Worm (Caenorhabditis elegans) whole organism, L1 larva: ENCODE results near the gene nhr-190.

Experiments used
- elt-3 ChIP-seq, 6 experiments: fragments of 150-350 bp in 1 of 6; sonication (generic microtip); optimal IDR thresholded peaks; 2 replicates each; lab custom pipeline; 2017 to 2018; ENCODE audit warnings: missing biosample characterization in 6 of 6, missing genetic modification characterization in 6 of 6, inconsistent platforms in 1 of 6
- fkh-10 ChIP-seq: sonication (generic microtip); optimal IDR thresholded peaks from 2 replicates; lab custom pipeline; 2017; ENCODE audit warnings: missing biosample characterization, missing genetic modification reagents, missing genetic modification characterization
- lin-13 ChIP-seq: fragments of 150-350 bp; optimal IDR thresholded peaks from 2 replicates; lab custom pipeline; 2014; ENCODE audit warnings: missing biosample characterization, missing genetic modification reagents, missing genetic modification characterization
- nhr-77 ChIP-seq: fragments of 150-350 bp; optimal IDR thresholded peaks from 2 replicates; lab custom pipeline; 2014; ENCODE audit warnings: missing biosample characterization, missing genetic modification characterization
- nhr-90 ChIP-seq: sonication (generic microtip); optimal IDR thresholded peaks from 2 replicates; lab custom pipeline; 2016; ENCODE audit warnings: mild to moderate bottlenecking, missing genetic modification characterization, missing compliant biosample characterization; ENCODE audit not compliant: poor library complexity
- unc-62 ChIP-seq: fragments of 150-350 bp; optimal IDR thresholded peaks from 2 replicates; lab custom pipeline; 2014; ENCODE audit warnings: missing biosample characterization, missing genetic modification reagents, missing genetic modification characterization

DNA sequence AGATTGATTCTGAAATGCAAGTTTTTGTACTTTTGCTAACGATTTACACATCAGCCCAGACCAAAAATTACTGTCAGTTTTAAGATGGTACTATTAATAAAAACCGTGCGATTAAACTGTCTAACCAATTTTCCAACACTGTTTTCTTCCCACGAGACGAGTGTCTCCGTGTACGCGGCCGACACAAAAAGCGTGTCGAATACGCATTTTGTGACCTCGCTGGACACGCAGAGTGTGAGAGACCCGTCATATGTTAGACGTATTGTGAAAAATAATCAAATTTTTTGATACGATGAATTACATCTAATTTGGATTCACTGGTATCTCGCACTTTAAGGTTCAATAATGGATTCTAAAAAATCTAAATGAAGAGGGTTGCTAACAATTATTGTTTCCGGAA lies 7.1 kb downstream of the nhr-190 start:
- TF ChIP-seq nhr-90 (tag; lab: Kevin White, UChicago) (peak; percentile 0), elt-3 (tag; optimal IDR thresholded peaks at IDR 0.05; lab: Kevin White, UChicago) (peak in 1 of 6 experiments; percentile 8), nhr-77 (no peak), lin-13 (GFP tag; lab: Kevin White, UChicago) (no peak), unc-62 (GFP tag; lab: Kevin White, UChicago) (no peak), fkh-10 (GFP tag; lab: Kevin White, UChicago) (no peak)
